Fruit fly (Drosophila melanogaster) whole organism, prepupa: ENCODE measurements around the gene Pde6.

Source experiments
- CG10669 ChIP-seq: fragments of 200-800 bp; sonication (Bioruptor generic); optimal IDR thresholded peaks from 3 replicates; lab custom pipeline; 2018; ENCODE audit warnings: missing biosample characterization, mild to moderate bottlenecking, missing genetic modification characterization, moderate library complexity
- CG11294 ChIP-seq: fragments of 200-800 bp; sonication (Bioruptor generic); IDR thresholded peaks from 2 replicates; pipeline ENCODE4 v1.3.6; 2022; ENCODE audit warnings: missing biosample characterization, missing genetic modification characterization
- CG11762 ChIP-seq: fragments of 200-800 bp; sonication (Bioruptor generic); optimal IDR thresholded peaks from 3 replicates; lab custom pipeline; 2016; ENCODE audit warnings: missing biosample characterization, missing genetic modification characterization; ENCODE audit not compliant: insufficient read depth
- CG11902 ChIP-seq: fragments of 200-800 bp; sonication (Bioruptor generic); optimal IDR thresholded peaks from 3 replicates; lab custom pipeline; 2016; ENCODE audit warnings: missing biosample characterization, missing genetic modification characterization
- CG15336 ChIP-seq: fragments of 200-800 bp; sonication (Bioruptor generic); IDR thresholded peaks from 2 replicates; pipeline ENCODE4 v1.3.6; 2022; ENCODE audit warnings: missing biosample characterization, missing genetic modification characterization
- CG16779 ChIP-seq: fragments of 200-800 bp; sonication (Bioruptor generic); optimal IDR thresholded peaks from 3 replicates; lab custom pipeline; 2017; ENCODE audit warnings: missing biosample characterization, mild to moderate bottlenecking, missing genetic modification characterization
- CG3032 ChIP-seq: fragments of 200-800 bp; optimal IDR thresholded peaks from 2 replicates; lab custom pipeline; 2019; ENCODE audit warnings: missing biosample characterization, mild to moderate bottlenecking, missing genetic modification characterization, moderate library complexity
- CG31627 ChIP-seq: fragments of 200-800 bp; sonication (Bioruptor generic); optimal IDR thresholded peaks from 3 replicates; lab custom pipeline; 2016; ENCODE audit warnings: missing biosample characterization, missing genetic modification characterization
- CG32006 ChIP-seq: fragments of 200-800 bp; sonication (Bioruptor generic); optimal IDR thresholded peaks from 3 replicates; lab custom pipeline; 2017; ENCODE audit warnings: missing biosample characterization, mild to moderate bottlenecking, missing genetic modification characterization
- CG4318 ChIP-seq: fragments of 200-800 bp; sonication (Bioruptor generic); optimal IDR thresholded peaks from 3 replicates; lab custom pipeline; 2017; ENCODE audit warnings: missing biosample characterization, mild to moderate bottlenecking, missing genetic modification characterization
- CG6276 ChIP-seq: fragments of 200-800 bp; sonication (Bioruptor generic); optimal IDR thresholded peaks from 2 replicates; lab custom pipeline; 2017; ENCODE audit warnings: missing biosample characterization, mild to moderate bottlenecking, missing genetic modification characterization
- CG6808 ChIP-seq: fragments of 200-800 bp; sonication (Bioruptor generic); optimal IDR thresholded peaks from 3 replicates; lab custom pipeline; 2017; ENCODE audit warnings: missing biosample characterization, missing genetic modification characterization, mild to moderate bottlenecking, moderate library complexity, missing genetic modification reagents
- CG6854 ChIP-seq: fragments of 200-800 bp; sonication (Bioruptor generic); optimal IDR thresholded peaks from 2 replicates; lab custom pipeline; 2017; ENCODE audit warnings: missing biosample characterization, mild to moderate bottlenecking, missing genetic modification characterization
- CG7368 ChIP-seq: fragments of 200-800 bp; sonication (Bioruptor generic); optimal IDR thresholded peaks from 3 replicates; lab custom pipeline; 2016; ENCODE audit warnings: missing biosample characterization, missing genetic modification characterization
- CG8319 ChIP-seq: fragments of 200-800 bp; sonication (Bioruptor generic); optimal IDR thresholded peaks from 3 replicates; lab custom pipeline; 2016; ENCODE audit warnings: missing biosample characterization, missing genetic modification characterization
- CG8632 ChIP-seq: fragments of 200-800 bp; sonication (Bioruptor generic); optimal IDR thresholded peaks from 3 replicates; lab custom pipeline; 2016; ENCODE audit warnings: missing biosample characterization, missing genetic modification characterization
- CG9139 ChIP-seq: fragments of 200-800 bp; sonication (Bioruptor generic); optimal IDR thresholded peaks from 3 replicates; lab custom pipeline; 2017; ENCODE audit warnings: missing biosample characterization, mild to moderate bottlenecking, missing genetic modification characterization
- Eip75B ChIP-seq: fragments of 200-800 bp; sonication (Bioruptor generic); optimal IDR thresholded peaks from 3 replicates; lab custom pipeline; 2016; ENCODE audit warnings: missing biosample characterization, missing genetic modification characterization
- Eip78C ChIP-seq: fragments of 200-800 bp; sonication (Bioruptor generic); peaks from one replicate; lab custom pipeline; 2016; ENCODE audit warnings: missing biosample characterization, missing genetic modification characterization
- Eip93F ChIP-seq: fragments of 200-800 bp; sonication (Bioruptor generic); optimal IDR thresholded peaks from 2 replicates; lab custom pipeline; 2016; ENCODE audit warnings: missing biosample characterization, mild to moderate bottlenecking, missing genetic modification characterization
- Gug ChIP-seq: fragments of 200-800 bp; sonication (Bioruptor generic); IDR thresholded peaks from 2 replicates; pipeline ENCODE4 v1.3.6; 2022; ENCODE audit warnings: missing biosample characterization, missing genetic modification characterization
- Hr39 ChIP-seq: fragments of 200-800 bp; sonication (Bioruptor generic); optimal IDR thresholded peaks from 2 replicates; lab custom pipeline; 2016; ENCODE audit warnings: missing biosample characterization, missing genetic modification characterization
- Hr4 ChIP-seq: fragments of 200-800 bp; sonication (Bioruptor generic); optimal IDR thresholded peaks from 3 replicates; lab custom pipeline; 2016; ENCODE audit warnings: missing biosample characterization, missing genetic modification characterization
- Met ChIP-seq: fragments of 200-800 bp; sonication (Bioruptor generic); optimal IDR thresholded peaks from 3 replicates; lab custom pipeline; 2016; ENCODE audit warnings: missing biosample characterization, missing genetic modification characterization
- OdsH ChIP-seq: fragments of 200-800 bp; sonication (Bioruptor generic); optimal IDR thresholded peaks from 3 replicates; lab custom pipeline; 2016; ENCODE audit warnings: missing biosample characterization, missing genetic modification characterization
- Smox ChIP-seq: fragments of 200-800 bp; sonication (Bioruptor generic); optimal IDR thresholded peaks from 3 replicates; lab custom pipeline; 2016; ENCODE audit warnings: missing biosample characterization, missing genetic modification characterization
- Sox102F ChIP-seq: fragments of 200-800 bp; sonication (Bioruptor generic); optimal IDR thresholded peaks from 2 replicates; lab custom pipeline; 2016; ENCODE audit warnings: missing biosample characterization, mild to moderate bottlenecking, missing genetic modification characterization
- Sox14 ChIP-seq: fragments of 200-800 bp; sonication (Bioruptor generic); optimal IDR thresholded peaks from 3 replicates; lab custom pipeline; 2016; ENCODE audit warnings: missing biosample characterization, missing genetic modification characterization
- acj6 ChIP-seq: fragments of 200-800 bp; sonication (Bioruptor generic); optimal IDR thresholded peaks from 3 replicates; lab custom pipeline; 2016; ENCODE audit warnings: missing biosample characterization, missing genetic modification characterization
- cyc ChIP-seq: fragments of 200-800 bp; sonication (Bioruptor generic); optimal IDR thresholded peaks from 3 replicates; lab custom pipeline; 2016; ENCODE audit warnings: missing biosample characterization, missing genetic modification characterization
- dsx ChIP-seq: fragments of 200-800 bp; optimal IDR thresholded peaks from 3 replicates; lab custom pipeline; 2019; ENCODE audit warnings: missing biosample characterization, mild to moderate bottlenecking, missing genetic modification characterization, moderate library complexity; ENCODE audit not compliant: poor library complexity, severe bottlenecking
- eg ChIP-seq: fragments of 200-800 bp; sonication (Bioruptor generic); IDR thresholded peaks from 3 replicates; pipeline ENCODE4 v1.3.6; 2022; ENCODE audit warnings: missing biosample characterization, missing genetic modification characterization
- esn ChIP-seq: fragments of 200-800 bp; sonication (Bioruptor generic); optimal IDR thresholded peaks from 2 replicates; lab custom pipeline; 2016; ENCODE audit warnings: missing biosample characterization, mild to moderate bottlenecking, missing genetic modification characterization, moderate library complexity
- fd59A ChIP-seq: fragments of 200-800 bp; sonication (Bioruptor generic); optimal IDR thresholded peaks from 2 replicates; lab custom pipeline; 2017; ENCODE audit warnings: missing biosample characterization, mild to moderate bottlenecking, missing genetic modification characterization, missing genetic modification reagents
- fd85E ChIP-seq: fragments of 200-800 bp; sonication (Bioruptor generic); optimal IDR thresholded peaks from 3 replicates; lab custom pipeline; 2016; ENCODE audit warnings: missing biosample characterization, missing genetic modification characterization
- fkh ChIP-seq: fragments of 200-800 bp; sonication (Bioruptor generic); optimal IDR thresholded peaks from 3 replicates; lab custom pipeline; 2017; ENCODE audit warnings: missing biosample characterization, mild to moderate bottlenecking, missing genetic modification characterization, moderate library complexity
- lz ChIP-seq: fragments of 200-800 bp; sonication (Bioruptor generic); optimal IDR thresholded peaks from 3 replicates; lab custom pipeline; 2016; ENCODE audit warnings: missing biosample characterization, missing genetic modification characterization
- net ChIP-seq: fragments of 200-800 bp; sonication (Bioruptor generic); optimal IDR thresholded peaks from 3 replicates; lab custom pipeline; 2016; ENCODE audit warnings: missing biosample characterization, missing genetic modification characterization
- salr ChIP-seq, 2 experiments: fragments of 200-800 bp; sonication (Bioruptor generic); optimal IDR thresholded peaks; 3 replicates each; lab custom pipeline; 2016 to 2018; ENCODE audit warnings: missing biosample characterization in 2 of 2, missing genetic modification characterization in 2 of 2, mild to moderate bottlenecking in 1 of 2
- spab ChIP-seq: fragments of 200-800 bp; sonication (Bioruptor generic); optimal IDR thresholded peaks from 2 replicates; lab custom pipeline; 2017; ENCODE audit warnings: missing biosample characterization, mild to moderate bottlenecking, missing genetic modification characterization, missing genetic modification reagents
- ss ChIP-seq, 2 experiments: fragments of 200-800 bp; sonication (Bioruptor generic); optimal IDR thresholded peaks; 2 replicates in 1 of 2; 3 replicates in 1 of 2; lab custom pipeline; 2017 to 2018; ENCODE audit warnings: mild to moderate bottlenecking in 2 of 2, missing biosample characterization in 2 of 2, missing genetic modification characterization in 2 of 2, moderate library complexity in 1 of 2
- svp ChIP-seq: fragments of 200-800 bp; sonication (Bioruptor generic); peaks from one replicate; lab custom pipeline; 2016; ENCODE audit warnings: missing biosample characterization, missing genetic modification characterization
- topi ChIP-seq: fragments of 200-800 bp; sonication (Bioruptor generic); optimal IDR thresholded peaks from 3 replicates; lab custom pipeline; 2016; ENCODE audit warnings: missing biosample characterization, missing genetic modification characterization
- vri ChIP-seq: fragments of 200-800 bp; sonication (Bioruptor generic); optimal IDR thresholded peaks from 3 replicates; lab custom pipeline; 2016; ENCODE audit warnings: missing biosample characterization, mild to moderate bottlenecking, missing genetic modification characterization

Gene Pde6

DNA sequence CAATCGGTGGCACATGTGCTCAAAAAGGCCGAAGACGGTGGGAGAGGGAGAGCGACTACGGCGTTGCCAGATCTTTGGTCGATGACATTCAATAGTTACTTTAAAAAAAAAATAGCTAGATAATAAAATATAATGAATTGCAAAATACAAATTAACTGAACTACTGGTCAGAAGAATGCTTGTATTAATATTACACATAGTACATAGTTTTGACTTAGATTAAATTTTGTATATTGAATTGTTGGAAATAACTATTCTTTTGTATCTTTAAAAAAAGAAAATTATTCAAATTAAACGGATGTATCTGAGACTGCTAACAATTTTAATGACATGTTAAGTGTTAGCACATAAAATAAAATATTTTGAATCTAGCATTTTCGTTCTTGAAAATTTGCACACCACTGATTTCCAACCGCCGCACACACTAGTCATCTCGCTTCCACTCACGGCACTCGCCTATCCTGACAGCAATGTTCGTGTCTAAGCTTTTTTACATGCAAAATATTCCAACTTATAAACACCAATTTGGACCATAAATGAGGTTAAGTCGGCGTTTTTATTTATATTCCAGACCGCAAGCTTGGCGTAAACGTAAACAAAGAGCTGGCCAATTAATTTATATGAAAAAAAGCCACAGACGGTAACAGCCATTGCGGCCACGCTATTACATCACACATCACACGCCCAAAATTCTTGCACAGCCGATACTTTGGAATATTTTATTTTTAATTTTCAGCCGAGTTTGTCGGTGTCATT is 17.0 kb upstream of the Pde6 start (continued):
- TF ChIP-seq cyc (GFP tag; lab: Kevin White, UChicago) (peak; percentile 68), CG8632 (GFP tag; lab: Kevin White, UChicago) (peak; percentile 59), lz (peak; percentile 78), CG4318 (GFP tag; lab: Kevin White, UChicago) (peak; percentile 65), CG6808 (GFP tag; lab: Kevin White, UChicago) (peak; percentile 47), net (GFP tag; lab: Kevin White, UChicago) (peak; percentile 42), OdsH (GFP tag; lab: Kevin White, UChicago) (peak; percentile 76), Hr4 (GFP tag; lab: Kevin White, UChicago) (peak; percentile 67), CG8319 (GFP tag; lab: Kevin White, UChicago) (peak; percentile 45), Met (GFP tag; lab: Kevin White, UChicago) (peak; percentile 69), Eip78C (GFP tag; lab: Kevin White, UChicago) (peak; percentile 94), Gug (GFP tag; lab: Robert Waterston, UW) (no peak), Hr39 (peak; percentile 63), svp (peak; percentile 87), vri (GFP tag; lab: Kevin White, UChicago) (peak; percentile 83), Sox102F (peak; percentile 30), CG3032 (tag; lab: Kevin White, UChicago) (peak; percentile 59), CG15336 (peak; percentile 50; the same call in 1 of the 2 replicates), acj6 (GFP tag; lab: Kevin White, UChicago) (peak; percentile 65), esn (peak; percentile 78), fkh (GFP tag; lab: Kevin White, UChicago) (peak; percentile 40), spab (peak; percentile 18), CG11902 (peak; percentile 56), CG6854 (GFP tag; lab: Kevin White, UChicago) (no peak), salr (GFP tag; optimal IDR thresholded peaks at IDR 0.05; lab: Kevin White, UChicago) (peak; percentile 23 to 80), CG9139 (GFP tag; lab: Kevin White, UChicago) (no peak), eg (GFP tag; lab: Robert Waterston, UW) (peak; percentile 48; the same call in 1 of the 3 replicates), ss (GFP tag; optimal IDR thresholded peaks at IDR 0.05; lab: Kevin White, UChicago) (peak in 1 of 2 experiments; percentile 64), CG10669 (peak; percentile 44), topi (GFP tag; lab: Kevin White, UChicago) (peak; percentile 52)
- TF ChIP-seq, all 60 proteins: peak for 53

DNA sequence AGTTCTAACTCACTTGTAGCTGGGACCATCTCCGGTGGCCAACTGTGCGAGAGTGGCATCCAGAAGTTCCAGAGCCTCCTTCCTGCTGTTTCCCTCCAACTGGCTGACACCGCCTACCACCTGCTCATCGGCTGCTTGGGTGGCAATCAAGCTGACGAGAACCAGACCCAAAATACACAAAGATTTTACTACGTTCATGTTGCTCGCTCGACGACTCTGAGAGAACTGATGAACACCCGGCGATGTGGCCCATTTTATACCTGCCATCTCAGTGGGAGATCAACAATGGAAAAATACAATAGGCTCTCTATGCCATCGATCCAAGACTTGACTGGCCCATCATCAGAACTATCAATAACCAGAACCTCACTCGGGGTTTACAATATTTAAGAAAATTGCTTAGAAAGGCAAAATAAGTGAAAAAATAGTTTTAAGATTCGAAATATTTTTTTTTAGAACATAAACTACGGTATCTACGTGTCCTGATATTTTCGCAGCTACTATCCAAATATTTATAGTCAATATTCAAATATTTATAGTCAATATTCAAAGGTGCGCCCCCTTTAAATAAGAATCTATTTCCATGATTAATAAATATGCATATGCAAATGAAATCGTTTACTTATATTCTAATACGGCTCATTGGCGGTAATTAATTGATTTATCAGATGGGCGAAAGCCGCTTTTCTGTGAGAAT is 11.5 kb upstream of the Pde6 start, which contains the start of gene Cys:
Gene Cys (minus strand): TSS at position 234 of the 697 bp plus-strand sequence.
- TF ChIP-seq Eip78C (GFP tag; lab: Kevin White, UChicago) (peak; percentile 70), CG32006 (GFP tag; lab: Kevin White, UChicago) (peak; percentile 52), fd85E (GFP tag; lab: Kevin White, UChicago) (no peak), svp (peak; percentile 22), Hr4 (GFP tag; lab: Kevin White, UChicago) (peak; percentile 6)

DNA sequence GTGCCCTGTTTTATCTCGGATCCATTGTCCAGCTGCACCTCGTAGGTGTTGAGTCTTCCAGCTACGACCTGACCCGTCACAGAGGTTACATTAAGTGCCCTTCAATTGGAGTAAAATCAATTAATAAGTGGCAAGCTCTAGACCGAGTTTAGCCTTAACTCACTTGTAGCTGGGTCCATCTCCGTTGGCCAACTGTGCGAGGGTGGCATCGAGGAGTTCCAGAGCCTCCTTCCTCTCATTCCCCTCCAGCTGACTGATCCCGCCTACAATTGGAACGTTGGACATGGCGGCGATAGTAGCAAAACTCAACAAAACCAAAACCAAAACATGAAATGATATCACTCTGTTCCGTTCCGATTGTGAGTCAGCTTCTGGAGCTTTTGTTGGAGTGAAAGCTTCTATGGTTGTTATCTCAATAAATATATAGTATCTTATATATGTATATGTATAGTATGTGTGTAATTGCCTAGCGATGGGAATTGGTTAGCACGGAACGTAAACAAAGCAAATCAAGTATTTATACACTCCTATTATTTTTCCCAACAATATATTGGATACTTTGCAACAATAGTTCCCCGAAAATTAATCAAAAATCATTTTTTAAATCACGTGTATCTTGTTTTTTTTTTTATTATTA is 10.5 kb upstream of the Pde6 start, which contains the start of gene CG8066:
Gene CG8066 (minus strand): TSS at position 347 of the 637 bp plus-strand sequence.
- no peak for TF ChIP-seq CG11762 (GFP tag; lab: Kevin White, UChicago)
- TF ChIP-seq CG8632 (GFP tag; lab: Kevin White, UChicago) = no peak
- TF ChIP-seq CG31627 (GFP tag; lab: Kevin White, UChicago) = no peak
- TF ChIP-seq fd85E (GFP tag; lab: Kevin White, UChicago) = no peak
- peak; percentile 20 for TF ChIP-seq Hr4 (GFP tag; lab: Kevin White, UChicago)
- TF ChIP-seq fd59A = no peak
- TF ChIP-seq Met (GFP tag; lab: Kevin White, UChicago) = no peak
- TF ChIP-seq Smox (GFP tag; lab: Kevin White, UChicago) = no peak
- TF ChIP-seq Sox14 (GFP tag; lab: Kevin White, UChicago) = no peak
- no peak for TF ChIP-seq dsx (GFP tag; lab: Kevin White, UChicago)
- peak; percentile 1 for TF ChIP-seq acj6 (GFP tag; lab: Kevin White, UChicago)
- TF ChIP-seq CG6276 = no peak
- no peak for TF ChIP-seq CG16779 (tag; lab: Kevin White, UChicago)
- TF ChIP-seq CG7368 = no peak
- TF ChIP-seq net (GFP tag; lab: Kevin White, UChicago) = peak; percentile 11
- no peak for TF ChIP-seq esn
- TF ChIP-seq CG11294 = no peak
- no peak for TF ChIP-seq Eip93F (GFP tag; lab: Kevin White, UChicago)
- TF ChIP-seq Eip78C (GFP tag; lab: Kevin White, UChicago) = peak; percentile 71
- TF ChIP-seq Eip75B = no peak
